Worm (Caenorhabditis elegans): Measurements from ENCODE around the gene ugt-51.

DNA sequence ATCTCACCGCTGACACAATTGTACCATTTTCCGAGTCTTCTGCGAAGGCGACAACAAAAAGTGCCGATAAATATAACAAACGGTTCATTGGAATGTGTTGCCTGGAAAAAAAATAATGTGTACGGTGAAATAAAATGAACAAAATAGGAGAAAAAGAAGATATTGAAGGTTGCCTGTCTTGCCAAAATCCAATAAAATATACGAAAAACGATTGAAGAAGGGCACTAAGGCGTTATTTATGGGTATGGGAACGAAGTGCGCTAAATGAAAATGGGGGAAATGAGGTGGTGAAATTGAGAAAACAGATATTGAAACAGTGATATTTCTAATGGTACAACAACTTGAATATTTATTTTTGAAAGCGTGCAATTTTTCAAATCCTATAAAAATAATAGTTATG is 21.1 kb upstream of the ugt-51 start, which contains the start of gene Y47A7.2:
- TF ChIP-seq ceh-82 (tag; optimal IDR thresholded peaks at IDR 0.05), result no peak
- TF ChIP-seq unc-55 (GFP tag; optimal IDR thresholded peaks at IDR 0.05), result no peak

All from whole organism, L2 larva.